Worm (Caenorhabditis elegans) whole organism, early embryonic: ENCODE results near the gene ZK662.2.

ENCODE experiments used
- B0310.2 ChIP-seq: sonication (generic microtip); optimal IDR thresholded peaks from 2 replicates; lab custom pipeline; 2016; ENCODE audit warnings: mild to moderate bottlenecking, missing genetic modification characterization, missing compliant biosample characterization
- F13C5.2 ChIP-seq: sonication (generic microtip); optimal IDR thresholded peaks from 2 replicates; lab custom pipeline; 2017; ENCODE audit warnings: mild to moderate bottlenecking, missing genetic modification characterization, inconsistent platforms, missing compliant biosample characterization
- ama-1 ChIP-seq: fragments of 150-350 bp; optimal IDR thresholded peaks from 2 replicates; lab custom pipeline; 2014
- ceh-13 ChIP-seq: fragments of 200-800 bp; sonication (Bioruptor generic); optimal IDR thresholded peaks from 2 replicates; lab custom pipeline; 2018; ENCODE audit warnings: mild to moderate bottlenecking, missing genetic modification characterization, missing compliant biosample characterization
- flt-1 ChIP-seq: fragments of 200-800 bp; sonication (Bioruptor generic); IDR thresholded peaks from 2 replicates; pipeline ENCODE4 v1.3.6; 2022; ENCODE audit warnings: missing genetic modification characterization, missing compliant biosample characterization
- hmbx-1 ChIP-seq: sonication (generic microtip); optimal IDR thresholded peaks from 2 replicates; lab custom pipeline; 2016; ENCODE audit warnings: mild to moderate bottlenecking, missing genetic modification characterization, missing compliant biosample characterization
- hmg-4 ChIP-seq: fragments of 200-800 bp; sonication (Bioruptor generic); optimal IDR thresholded peaks from 2 replicates; lab custom pipeline; 2018; ENCODE audit warnings: mild to moderate bottlenecking, missing genetic modification characterization, missing compliant biosample characterization
- hnd-1 ChIP-seq: sonication (generic microtip); optimal IDR thresholded peaks from 2 replicates; lab custom pipeline; 2016; ENCODE audit warnings: missing genetic modification characterization, missing compliant biosample characterization
- scrt-1 ChIP-seq: fragments of 200-800 bp; sonication (Bioruptor generic); IDR thresholded peaks from 2 replicates; pipeline ENCODE4 v1.3.6; 2022; ENCODE audit warnings: missing genetic modification characterization, missing compliant biosample characterization
- tbx-11 ChIP-seq: fragments of 200-800 bp; sonication (Bioruptor generic); IDR thresholded peaks from 2 replicates; pipeline ENCODE4 v1.3.6; 2022; ENCODE audit warnings: missing genetic modification characterization, missing compliant biosample characterization

ce11 chrX:15736419-15736818 lies 39.9 kb downstream of the ZK662.2 start:
- TF ChIP-seq B0310.2 (tag; lab: Kevin White, UChicago) (no peak), ama-1 (lab: Kevin White, UChicago) (no peak), flt-1 (GFP tag; lab: Robert Waterston, UW) (no peak), hmg-4 (GFP tag; lab: Kevin White, UChicago) (no peak), hmbx-1 (tag; lab: Kevin White, UChicago) (no peak), tbx-11 (GFP tag; lab: Robert Waterston, UW) (no peak), hnd-1 (no peak), scrt-1 (GFP tag; lab: Robert Waterston, UW) (no peak), F13C5.2 (peak; percentile 66), ceh-13 (no peak)
